Worm (Caenorhabditis elegans): ENCODE data around the gene emg-1.

DNA sequence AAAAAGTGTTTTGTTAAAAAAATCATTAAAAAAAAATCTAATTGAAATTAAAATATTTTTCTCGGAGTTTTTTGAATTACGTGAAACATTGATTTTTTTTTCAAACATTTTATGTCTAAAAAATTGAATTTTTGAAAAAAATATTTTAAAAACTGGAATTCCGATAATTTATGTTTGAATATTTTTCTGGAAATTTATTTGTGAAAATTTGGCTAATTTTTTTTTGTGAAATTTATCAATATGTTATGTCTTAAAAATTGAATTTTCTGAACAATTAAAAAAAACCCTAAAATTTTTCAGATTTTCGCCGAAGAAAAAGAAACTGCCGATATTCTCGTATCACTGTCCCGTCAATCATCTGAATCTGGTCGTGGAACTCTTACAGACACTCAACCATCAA lies 37.0 kb upstream of the emg-1 start, which contains the start of gene Y39A1A.24:
- TF ChIP-seq ztf-11 (tag; optimal IDR thresholded peaks at IDR 0.05): no peak
- TF ChIP-seq elt-1 (tag; optimal IDR thresholded peaks at IDR 0.05): no peak
- TF ChIP-seq aly-2 (tag; optimal IDR thresholded peaks at IDR 0.05): no peak
- no peak for TF ChIP-seq unc-39 (tag; optimal IDR thresholded peaks at IDR 0.05)
- TF ChIP-seq ceh-16 (tag; optimal IDR thresholded peaks at IDR 0.05): no peak
- TF ChIP-seq nhr-12 (tag; optimal IDR thresholded peaks at IDR 0.05): no peak

Measured in whole organism, L3 larva.